Fruit fly (Drosophila melanogaster) whole organism, adult: ENCODE data around the gene Gale.
A peak's percentile ranks its signal among the peaks of the same experiment; 100 is the strongest.

Source experiments
- CG12768 ChIP-seq: fragments of 200-800 bp; sonication (Bioruptor generic); optimal IDR thresholded peaks from 2 replicates; lab custom pipeline; 2017; ENCODE audit warnings: missing biosample characterization, missing genetic modification characterization, mild to moderate bottlenecking, moderate library complexity, missing genetic modification reagents
- Clk ChIP-seq: fragments of 200-800 bp; sonication (Bioruptor generic); optimal IDR thresholded peaks from 2 replicates; lab custom pipeline; 2017; ENCODE audit warnings: missing biosample characterization, missing genetic modification characterization
- Hr96 ChIP-seq: fragments of 200-800 bp; sonication (Bioruptor generic); optimal IDR thresholded peaks from 2 replicates; lab custom pipeline; 2016; ENCODE audit warnings: missing biosample characterization, missing genetic modification characterization
- cic ChIP-seq: fragments of 200-800 bp; sonication (Bioruptor generic); optimal IDR thresholded peaks from 2 replicates; lab custom pipeline; 2017; ENCODE audit warnings: missing biosample characterization, mild to moderate bottlenecking, missing genetic modification characterization, moderate library complexity
- cnc ChIP-seq, 2 experiments: fragments of >200 bp; optimal IDR thresholded peaks; 2 replicates each; lab custom pipeline; 2017
- toe ChIP-seq: fragments of 200-800 bp; sonication (Bioruptor generic); optimal IDR thresholded peaks from 2 replicates; lab custom pipeline; 2016; ENCODE audit warnings: missing biosample characterization, missing genetic modification characterization

DNA sequence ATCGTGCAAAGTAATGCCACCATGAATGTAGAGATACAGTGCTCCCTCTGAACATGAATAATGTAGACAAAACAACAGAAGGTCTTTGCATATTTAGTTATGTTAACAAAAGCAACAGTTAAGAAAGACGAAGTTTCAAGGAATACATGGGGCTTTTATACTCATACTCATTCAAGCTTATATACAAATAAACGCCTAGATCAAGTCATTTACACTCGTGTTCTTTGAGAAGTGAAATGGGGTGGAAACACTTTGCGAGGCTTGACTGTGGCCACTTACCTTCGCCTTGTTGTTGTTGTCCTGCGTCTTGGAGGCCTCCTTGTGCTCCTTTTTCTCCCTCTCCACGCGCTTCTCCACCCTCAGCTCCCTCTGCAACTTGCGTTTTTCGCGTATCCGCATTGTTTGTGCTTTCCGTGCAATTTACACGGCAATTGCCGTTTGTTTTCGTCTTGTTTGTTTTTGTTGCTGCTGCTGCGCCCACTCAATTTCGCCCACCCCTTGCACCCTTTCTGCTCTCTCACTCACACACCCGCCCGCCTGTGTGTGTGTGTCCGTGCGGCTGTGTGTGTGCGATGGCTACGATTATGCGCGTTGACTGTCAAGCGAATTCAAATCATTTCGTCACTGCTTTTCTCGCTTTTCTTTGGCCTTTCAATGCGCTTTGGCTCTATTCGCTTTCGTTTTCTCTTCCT lies 36.5 kb downstream of the Gale start:
- no peak for TF ChIP-seq toe (GFP tag; lab: Kevin White, UChicago)
- TF ChIP-seq Clk (GFP tag; lab: Kevin White, UChicago): no peak
- TF ChIP-seq CG12768 (GFP tag; lab: Kevin White, UChicago): no peak
- TF ChIP-seq cic (GFP tag; lab: Kevin White, UChicago): no peak
- TF ChIP-seq cnc (optimal IDR thresholded peaks at IDR 0.05; lab: Kevin White, UChicago): no peak
- peak; percentile 3 for TF ChIP-seq Hr96 (GFP tag; lab: Kevin White, UChicago)
